Worm (Caenorhabditis elegans): ENCODE results near the gene C55B6.4.

DNA sequence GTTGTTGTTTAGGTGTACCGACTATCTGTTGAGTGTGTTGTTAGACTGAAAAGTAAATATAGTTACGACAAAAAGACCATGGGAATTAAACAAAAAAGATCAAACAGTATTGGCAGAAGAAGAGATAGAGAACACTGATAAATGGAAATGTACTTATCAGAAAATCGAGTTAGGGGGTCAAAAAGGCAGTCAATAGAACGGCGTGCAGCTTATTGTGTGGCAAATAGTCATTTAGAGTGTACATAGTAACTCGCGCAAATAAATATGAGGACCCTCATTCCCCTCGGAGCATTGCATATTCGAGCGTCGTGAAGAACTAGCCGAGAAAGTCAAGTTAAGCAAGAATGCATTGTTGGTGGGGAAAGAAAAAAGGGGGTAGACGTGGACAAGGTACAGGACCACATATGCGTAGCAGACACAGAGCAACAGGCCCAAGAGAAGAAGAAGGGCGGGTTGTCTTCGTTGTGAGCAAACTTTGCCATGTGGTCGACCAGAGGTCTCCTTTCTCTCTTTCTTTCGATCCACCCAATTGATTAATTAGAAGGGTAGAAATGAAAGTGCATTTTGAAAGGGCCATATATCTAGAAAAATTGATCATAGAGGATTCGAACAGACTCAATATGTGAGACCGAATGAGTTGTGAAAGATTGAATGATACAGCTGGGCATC is 36.2 kb downstream of the C55B6.4 start, which contains the start of gene lam-2:
- TF ChIP-seq tab-1 (GFP tag; IDR thresholded peaks at IDR 0.05) (no peak), ztf-23 (GFP tag; IDR thresholded peaks at IDR 0.05) (peak; percentile 29; the same call in 1 of the 2 replicates), flt-1 (GFP tag; IDR thresholded peaks at IDR 0.05) (peak; percentile 62; the same call in 1 of the 2 replicates)
